Worm (Caenorhabditis elegans) whole organism, L4/young adult: ENCODE data around the gene ndua-7.
A peak's percentile ranks its signal among the peaks of the same experiment; 100 is the strongest.

Experiments used
- W03F9.2 ChIP-seq: fragments of 150-350 bp; optimal IDR thresholded peaks from 2 replicates; lab custom pipeline; 2014; ENCODE audit warnings: missing biosample characterization, missing genetic modification characterization
- dao-5 ChIP-seq: sonication (generic microtip); optimal IDR thresholded peaks from 2 replicates; lab custom pipeline; 2016; ENCODE audit warnings: missing genotype, missing genetic modification characterization, moderate library complexity, missing compliant biosample characterization
- him-1 ChIP-seq: sonication (generic microtip); optimal IDR thresholded peaks from 2 replicates; lab custom pipeline; 2016; ENCODE audit warnings: missing genotype, missing genetic modification reagents, missing genetic modification characterization, missing compliant biosample characterization

Gene ndua-7

DNA sequence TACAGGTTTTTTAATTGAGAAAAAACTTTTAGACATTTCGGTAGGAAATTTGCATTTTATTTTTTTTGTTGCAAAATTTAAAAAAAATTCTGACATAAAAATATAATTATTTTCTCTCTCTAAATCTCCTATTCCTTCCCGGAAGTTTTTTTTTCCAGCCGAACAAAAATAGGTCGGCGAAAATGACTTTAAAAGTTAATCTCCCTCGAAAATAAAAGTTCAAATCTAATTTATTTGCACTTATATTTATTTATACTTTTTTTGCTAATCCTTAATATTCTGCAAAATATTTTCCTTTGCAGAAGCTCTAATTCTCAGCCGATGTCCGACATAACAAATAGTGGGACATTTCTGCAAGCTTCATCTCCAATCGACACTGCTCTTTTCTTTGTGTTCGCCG is 7.2 kb upstream of the ndua-7 start, which contains the start of gene F45H10.5:
Gene F45H10.5, plus strand, starts transcription at position 301 of the 400 bp plus-strand sequence.
- no peak for TF ChIP-seq him-1 (tag; lab: Kevin White, UChicago)
- no peak for TF ChIP-seq dao-5 (tag; lab: Kevin White, UChicago)
- TF ChIP-seq W03F9.2 (tag; lab: Kevin White, UChicago), result no peak

DNA sequence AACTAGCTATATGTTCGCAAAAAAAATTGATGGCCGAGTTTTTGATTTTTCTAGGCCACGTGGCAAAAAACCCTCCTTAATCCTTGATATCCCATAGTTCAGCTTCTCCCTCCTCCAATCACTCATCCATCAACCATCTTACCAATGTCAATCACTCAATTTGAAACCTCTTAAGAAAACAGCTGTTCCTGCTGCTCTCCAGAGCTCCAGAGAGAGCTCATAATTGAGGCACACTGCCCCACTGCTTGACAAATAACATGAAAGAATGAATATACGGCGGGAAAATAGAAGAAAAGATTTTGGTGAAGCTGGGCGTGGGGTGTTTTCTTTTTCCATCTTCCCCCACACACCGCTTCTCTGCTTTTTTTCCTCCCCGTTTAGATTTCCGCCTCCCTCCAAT is 6.2 kb upstream of the ndua-7 start:
- TF ChIP-seq W03F9.2 (tag; lab: Kevin White, UChicago), result no peak
- no peak for TF ChIP-seq him-1 (tag; lab: Kevin White, UChicago)
- TF ChIP-seq dao-5 (tag; lab: Kevin White, UChicago), result no peak

DNA sequence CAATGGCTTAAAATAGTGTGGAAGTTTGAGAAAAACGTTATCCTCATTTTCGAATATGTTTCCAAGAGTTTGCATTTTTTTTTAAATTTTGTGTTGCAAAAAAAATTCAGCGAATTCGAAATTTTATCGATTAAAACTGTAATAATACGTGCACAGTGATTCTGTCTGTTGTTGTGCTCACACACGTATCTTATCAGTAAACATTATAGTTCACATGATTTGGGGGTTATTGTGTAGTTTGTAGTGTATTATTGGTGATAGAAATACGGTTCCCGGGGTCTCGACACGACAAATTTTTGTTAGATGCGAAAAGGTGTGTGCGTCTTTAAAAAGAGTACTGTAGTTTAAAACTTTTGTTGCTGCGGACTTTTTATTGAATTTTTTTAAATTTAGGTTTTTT is 1.3 kb upstream of the ndua-7 start, which contains the start of gene drr-1:
Gene drr-1, minus strand, starts transcription at position 183 of the 400 bp plus-strand sequence.
- TF ChIP-seq dao-5 (tag; lab: Kevin White, UChicago), result no peak
- no peak for TF ChIP-seq W03F9.2 (tag; lab: Kevin White, UChicago)
- TF ChIP-seq him-1 (tag; lab: Kevin White, UChicago), result no peak

DNA sequence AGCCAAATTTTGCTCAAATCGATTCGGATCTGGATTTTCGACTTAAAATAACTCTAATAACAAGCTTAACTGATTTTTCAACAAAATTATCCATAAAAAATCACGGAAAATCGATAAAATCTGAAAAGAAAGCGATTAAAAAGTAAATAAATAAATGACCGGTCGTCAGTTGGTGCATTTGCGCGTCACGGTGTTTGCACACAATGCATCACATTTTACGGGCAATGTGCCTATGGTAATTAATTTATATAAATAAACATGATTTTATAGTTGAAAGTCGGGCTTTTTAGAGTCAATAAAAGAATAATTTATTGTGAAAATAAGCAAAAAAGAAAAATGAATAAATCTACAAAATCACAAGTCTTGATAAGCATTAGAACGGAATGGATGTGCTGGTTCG is 362 bp upstream of the ndua-7 start:
- TF ChIP-seq W03F9.2 (tag; lab: Kevin White, UChicago) (peak; percentile 65), him-1 (tag; lab: Kevin White, UChicago) (no peak)

DNA sequence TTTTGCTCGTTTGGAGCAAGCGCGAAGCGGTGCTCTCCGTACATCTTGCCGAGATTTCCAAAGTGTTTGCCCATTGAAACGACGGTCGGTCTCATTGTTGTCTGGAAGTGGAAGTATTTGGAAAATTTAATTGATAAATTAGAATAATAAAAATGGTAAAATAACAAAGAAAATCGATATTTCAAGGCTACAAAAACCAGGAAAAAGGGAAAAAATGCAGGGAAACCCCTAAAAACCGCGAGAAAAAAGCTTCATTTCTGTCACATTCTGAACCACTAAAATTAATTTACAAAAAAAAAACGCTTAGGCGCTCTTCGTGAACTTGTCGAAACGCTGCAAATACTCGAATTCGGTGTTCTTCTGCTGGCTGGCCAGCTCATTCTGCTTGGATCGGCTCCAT is 1.5 kb downstream of the ndua-7 start, which contains the start of gene F45H10.2:
Gene F45H10.2, minus strand, starts transcription at position 101 of the 400 bp plus-strand sequence.
- TF ChIP-seq W03F9.2 (tag; lab: Kevin White, UChicago) (no peak), dao-5 (tag; lab: Kevin White, UChicago) (no peak), him-1 (tag; lab: Kevin White, UChicago) (no peak)

DNA sequence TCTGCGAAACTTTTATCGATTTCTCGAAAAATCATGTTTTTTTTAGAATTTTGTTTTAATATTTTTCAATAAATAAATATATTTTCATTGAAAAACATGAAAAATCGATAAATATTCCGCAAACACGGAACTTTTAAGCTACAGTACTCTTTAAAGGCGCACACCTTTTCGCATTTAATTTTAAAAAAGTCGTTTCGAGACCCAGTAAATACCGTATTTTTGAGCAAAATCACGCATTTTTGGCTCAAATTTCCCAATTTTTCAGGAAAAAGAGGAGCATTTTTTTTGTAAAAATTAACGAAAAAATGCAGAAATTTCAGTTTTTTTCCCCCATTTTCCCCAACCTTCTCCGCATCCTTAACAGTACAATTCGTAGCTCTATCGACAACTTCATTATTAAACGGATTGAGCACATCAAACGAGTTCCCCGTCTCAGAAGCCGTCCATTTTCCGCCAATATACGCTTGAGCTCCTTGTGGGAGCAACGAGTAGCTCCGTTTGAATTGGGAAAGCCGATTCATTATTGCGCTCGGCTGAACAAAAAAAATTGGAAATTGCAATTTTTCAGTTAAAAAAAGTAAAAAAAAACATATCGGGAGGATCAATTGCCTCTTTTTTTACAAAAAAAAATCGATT is 3.0 kb downstream of the ndua-7 start, which contains the start of gene alh-7:
Gene alh-7, minus strand, starts transcription at position 533 of the 636 bp plus-strand sequence.
- no peak for TF ChIP-seq him-1 (tag; lab: Kevin White, UChicago)
- TF ChIP-seq dao-5 (tag; lab: Kevin White, UChicago), result no peak
- TF ChIP-seq W03F9.2 (tag; lab: Kevin White, UChicago), result no peak

DNA sequence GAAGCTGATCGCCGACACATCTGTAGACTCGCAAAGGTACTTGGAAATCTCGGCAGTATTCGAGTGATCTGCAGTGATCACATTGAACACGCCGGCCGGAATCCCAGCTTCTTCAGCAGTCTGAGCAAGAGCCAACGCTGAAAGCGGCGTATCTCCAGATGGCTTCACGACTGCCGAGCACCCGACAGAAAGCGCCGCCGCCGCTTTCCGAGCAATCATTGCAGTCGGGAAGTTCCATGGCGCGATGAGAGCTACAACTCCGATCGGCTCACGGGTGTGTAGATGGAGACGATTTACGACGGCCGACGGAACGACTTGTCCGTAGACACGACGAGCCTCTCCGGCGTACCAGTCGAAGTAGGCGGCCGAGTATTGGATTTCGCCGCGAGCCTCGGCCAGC is 4.5 kb downstream of the ndua-7 start:
- TF ChIP-seq W03F9.2 (tag; lab: Kevin White, UChicago), result no peak
- no peak for TF ChIP-seq him-1 (tag; lab: Kevin White, UChicago)
- no peak for TF ChIP-seq dao-5 (tag; lab: Kevin White, UChicago)

DNA sequence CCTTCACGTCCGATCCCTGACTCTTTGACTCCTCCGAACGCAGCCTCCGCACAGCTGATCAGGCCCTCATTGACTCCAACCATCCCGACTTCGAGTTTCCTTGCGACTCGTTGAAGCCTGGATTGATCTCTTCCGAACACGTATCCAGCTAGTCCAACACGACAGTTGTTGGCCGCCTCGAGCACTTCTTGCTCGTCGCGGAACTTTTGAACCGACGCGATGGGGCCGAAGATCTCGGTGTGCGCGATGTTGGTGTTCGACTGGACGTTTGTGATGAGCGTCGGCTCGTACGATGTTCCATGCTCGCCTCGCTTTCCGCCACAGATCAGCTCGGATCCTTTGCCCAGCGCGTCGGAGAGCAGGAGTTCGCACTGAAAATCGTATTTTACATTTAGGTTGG is 6.8 kb downstream of the ndua-7 start:
- no peak for TF ChIP-seq him-1 (tag; lab: Kevin White, UChicago)
- TF ChIP-seq dao-5 (tag; lab: Kevin White, UChicago), result no peak
- no peak for TF ChIP-seq W03F9.2 (tag; lab: Kevin White, UChicago)

DNA sequence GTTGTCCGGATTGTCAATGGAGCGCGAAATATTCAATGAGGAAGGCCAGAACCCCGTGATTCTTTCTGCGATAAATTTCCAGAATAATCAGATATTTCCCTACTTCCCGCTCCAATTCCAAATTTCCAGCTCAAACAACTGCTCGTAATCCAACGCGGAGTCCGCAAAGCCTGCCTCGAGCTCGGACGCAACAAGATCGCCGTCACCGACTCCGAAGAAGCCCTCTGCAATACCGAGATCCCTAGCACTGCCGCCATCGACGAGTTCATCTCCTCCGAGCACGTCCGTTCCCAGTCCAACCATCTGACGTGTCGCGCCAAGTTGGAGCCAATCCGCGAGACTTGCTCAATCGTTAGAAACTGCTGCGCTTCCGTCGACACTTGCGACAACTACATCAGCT is 9.3 kb downstream of the ndua-7 start:
- TF ChIP-seq him-1 (tag; lab: Kevin White, UChicago), result no peak
- no peak for TF ChIP-seq dao-5 (tag; lab: Kevin White, UChicago)
- TF ChIP-seq W03F9.2 (tag; lab: Kevin White, UChicago), result no peak

DNA sequence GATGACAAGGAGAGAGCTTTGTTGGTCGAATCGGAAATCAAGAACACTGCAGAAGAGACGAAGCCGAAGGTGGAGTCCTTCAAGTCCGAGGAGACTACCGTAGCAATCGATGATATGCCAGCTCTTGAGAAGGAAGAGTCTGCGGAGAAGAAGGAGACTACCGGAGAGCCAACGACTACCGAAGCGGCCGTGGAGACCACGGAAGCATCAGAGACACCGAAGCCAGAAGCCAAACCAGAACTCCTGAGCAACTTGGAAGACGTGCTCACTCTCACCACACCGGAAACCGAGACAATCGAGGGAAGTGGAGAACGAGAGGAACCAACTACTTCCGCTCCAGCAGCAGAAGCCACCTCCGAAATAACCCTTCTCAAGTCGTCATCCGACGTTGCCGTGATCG is 10.3 kb downstream of the ndua-7 start:
- TF ChIP-seq him-1 (tag; lab: Kevin White, UChicago), result no peak
- no peak for TF ChIP-seq dao-5 (tag; lab: Kevin White, UChicago)
- no peak for TF ChIP-seq W03F9.2 (tag; lab: Kevin White, UChicago)

DNA sequence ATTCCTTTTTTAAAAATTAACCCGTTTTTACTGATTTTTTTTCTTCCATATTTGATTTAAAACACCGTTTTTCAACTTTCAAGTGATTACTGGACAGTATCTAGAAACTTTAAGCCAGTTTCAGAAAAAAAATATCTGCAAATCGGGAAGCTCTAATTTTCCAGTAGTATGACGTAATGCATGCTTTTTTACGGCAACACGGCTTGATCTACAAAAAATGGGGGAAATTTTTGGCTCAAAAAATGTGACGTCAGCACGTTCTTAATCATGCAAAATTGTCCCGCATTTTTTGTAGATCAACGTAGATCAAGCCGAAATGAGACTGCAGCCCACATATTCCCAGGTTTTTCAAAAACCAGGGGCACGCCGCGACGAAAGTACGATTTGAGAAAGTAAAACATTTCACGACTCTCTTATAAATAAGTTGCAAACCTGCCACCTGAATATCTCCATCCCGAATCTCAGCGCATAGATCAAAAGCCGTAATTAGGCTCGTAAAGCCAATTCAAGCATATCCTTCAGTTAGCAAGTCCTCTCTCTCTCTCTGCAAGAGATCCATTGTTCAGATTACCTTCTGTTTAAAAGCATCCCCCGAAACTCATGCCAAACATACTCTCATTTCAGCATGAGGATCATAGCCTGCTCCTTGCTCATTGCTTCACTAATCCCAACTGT is 12.5 kb downstream of the ndua-7 start, which contains the start of gene E01G4.6:
Gene E01G4.6, plus strand, starts transcription at position 625 of the 675 bp plus-strand sequence.
- TF ChIP-seq dao-5 (tag; lab: Kevin White, UChicago) (no peak), W03F9.2 (tag; lab: Kevin White, UChicago) (no peak), him-1 (tag; lab: Kevin White, UChicago) (no peak)

DNA sequence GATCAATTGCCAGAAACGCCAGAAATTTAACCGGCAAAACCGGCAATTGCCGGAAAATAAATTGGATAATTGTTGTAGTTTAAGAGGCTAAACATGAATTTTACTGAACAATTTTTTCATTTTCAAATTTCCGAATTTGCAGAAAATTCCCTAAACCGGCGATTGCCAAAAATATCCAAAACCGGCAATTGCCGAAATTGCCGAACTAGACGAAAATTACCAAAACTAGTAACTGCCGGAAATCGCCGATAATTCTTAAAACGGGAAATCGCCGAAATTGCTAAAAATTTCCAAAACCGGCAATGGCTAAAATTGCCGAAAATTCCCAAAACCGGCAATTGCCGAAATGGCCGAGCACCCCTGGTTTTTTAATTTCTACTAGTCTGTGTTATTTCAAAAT is 15.0 kb downstream of the ndua-7 start:
- TF ChIP-seq dao-5 (tag; lab: Kevin White, UChicago) (no peak), him-1 (tag; lab: Kevin White, UChicago) (no peak)

DNA sequence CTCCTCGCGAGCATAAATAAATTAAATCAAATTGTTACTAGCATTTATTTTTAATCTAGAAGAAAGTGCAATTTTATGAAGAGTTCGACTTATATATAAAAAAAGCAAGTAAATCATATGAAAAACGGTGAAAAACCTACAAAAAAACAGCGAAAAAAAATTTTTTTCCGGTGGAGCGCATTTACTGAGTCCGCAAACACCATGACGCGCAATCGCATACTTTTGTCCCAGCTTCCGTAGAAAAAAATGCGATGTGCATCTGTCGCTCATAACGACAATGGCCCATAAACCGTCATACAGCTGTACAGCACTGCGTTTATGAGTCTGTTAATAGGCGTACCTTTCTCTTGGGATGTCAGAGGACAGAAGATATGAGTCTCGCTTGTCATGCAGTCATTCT is 17.2 kb downstream of the ndua-7 start:
- TF ChIP-seq dao-5 (tag; lab: Kevin White, UChicago) (no peak), him-1 (tag; lab: Kevin White, UChicago) (no peak), W03F9.2 (tag; lab: Kevin White, UChicago) (peak; percentile 26)
